Fruit fly (Drosophila melanogaster) whole organism, embryonic: ENCODE measurements around the gene Utx.

Experiments
- Antp ChIP-seq: fragments of 200-800 bp; sonication (Bioruptor generic); optimal IDR thresholded peaks from 3 replicates; lab custom pipeline; 2016; ENCODE audit warnings: missing biosample characterization, missing genetic modification characterization
- CG10462 ChIP-seq: fragments of 200-800 bp; sonication (Bioruptor generic); optimal IDR thresholded peaks from 2 replicates; lab custom pipeline; 2016; ENCODE audit warnings: missing biosample characterization, missing genetic modification characterization
- CG11398 ChIP-seq: fragments of 200-800 bp; sonication (Bioruptor generic); optimal IDR thresholded peaks from 2 replicates; lab custom pipeline; 2016; ENCODE audit warnings: missing biosample characterization, missing genetic modification characterization
- CG12391 ChIP-seq: fragments of 200-800 bp; sonication (Bioruptor generic); optimal IDR thresholded peaks from 3 replicates; lab custom pipeline; 2018; ENCODE audit warnings: missing biosample characterization, mild to moderate bottlenecking, missing genetic modification characterization, moderate library complexity
- CG14710 ChIP-seq: fragments of 200-800 bp; sonication (Bioruptor generic); optimal IDR thresholded peaks from 3 replicates; lab custom pipeline; 2019; ENCODE audit warnings: missing biosample characterization, mild to moderate bottlenecking, missing genetic modification characterization, moderate library complexity
- CG1602 ChIP-seq: fragments of 200-800 bp; sonication (Bioruptor generic); optimal IDR thresholded peaks from 3 replicates; lab custom pipeline; 2016; ENCODE audit warnings: missing biosample characterization, missing genetic modification characterization
- CG1603 ChIP-seq: fragments of 200-800 bp; sonication (Bioruptor generic); optimal IDR thresholded peaks from 2 replicates; lab custom pipeline; 2019; ENCODE audit warnings: missing biosample characterization, mild to moderate bottlenecking, missing genetic modification characterization, moderate library complexity
- CG17359 ChIP-seq: fragments of 200-800 bp; sonication (Bioruptor generic); optimal IDR thresholded peaks from 3 replicates; lab custom pipeline; 2018; ENCODE audit warnings: missing biosample characterization, mild to moderate bottlenecking, missing genetic modification characterization, moderate library complexity
- CG17912 ChIP-seq: fragments of 200-800 bp; sonication (Bioruptor generic); optimal IDR thresholded peaks from 2 replicates; lab custom pipeline; 2018; ENCODE audit warnings: missing biosample characterization, mild to moderate bottlenecking, missing genetic modification characterization
- CG2120 ChIP-seq: fragments of 200-800 bp; sonication (Bioruptor generic); optimal IDR thresholded peaks from 3 replicates; lab custom pipeline; 2016; ENCODE audit warnings: missing biosample characterization, missing genetic modification characterization
- CG31365 ChIP-seq: fragments of 200-800 bp; sonication (Bioruptor generic); optimal IDR thresholded peaks from 2 replicates; lab custom pipeline; 2018; ENCODE audit warnings: missing biosample characterization, mild to moderate bottlenecking, missing genetic modification characterization
- CG4404 ChIP-seq: fragments of 200-800 bp; sonication (Bioruptor generic); IDR thresholded peaks from 2 replicates; pipeline ENCODE4 v1.3.6; 2022; ENCODE audit warnings: missing biosample characterization, missing genetic modification characterization
- CG4424 ChIP-seq: fragments of 200-800 bp; sonication (Bioruptor generic); optimal IDR thresholded peaks from 3 replicates; lab custom pipeline; 2016; ENCODE audit warnings: missing biosample characterization, missing genetic modification characterization
- CG5245 ChIP-seq: fragments of 200-800 bp; sonication (Bioruptor generic); optimal IDR thresholded peaks from 3 replicates; lab custom pipeline; 2016; ENCODE audit warnings: missing biosample characterization, missing genetic modification characterization
- CG8478 ChIP-seq: fragments of >200 bp; optimal IDR thresholded peaks from 2 replicates; lab custom pipeline; 2018
- CG8765 ChIP-seq: fragments of 200-800 bp; sonication (Bioruptor generic); IDR thresholded peaks from 2 replicates; pipeline ENCODE4 v1.3.6; 2022; ENCODE audit warnings: missing biosample characterization, missing genetic modification characterization
- CG9876 ChIP-seq: fragments of 200-800 bp; sonication (Bioruptor generic); optimal IDR thresholded peaks from 2 replicates; lab custom pipeline; 2016; ENCODE audit warnings: missing biosample characterization, missing genetic modification characterization
- CTCF ChIP-seq: fragments of 200-800 bp; sonication (Bioruptor generic); optimal IDR thresholded peaks from 2 replicates; lab custom pipeline; 2017; ENCODE audit warnings: missing biosample characterization, mild to moderate bottlenecking, missing genetic modification characterization, moderate library complexity
- Dbx ChIP-seq: fragments of 200-800 bp; sonication (Bioruptor generic); IDR thresholded peaks from 3 replicates; pipeline ENCODE4 v1.3.6; 2022; ENCODE audit warnings: missing biosample characterization, missing genetic modification characterization
- Dek ChIP-seq: fragments of 200-800 bp; sonication (Bioruptor generic); optimal IDR thresholded peaks from 3 replicates; lab custom pipeline; 2019; ENCODE audit warnings: missing biosample characterization, mild to moderate bottlenecking, missing genetic modification characterization, moderate library complexity
- Dip3 ChIP-seq: fragments of 200-800 bp; sonication (Bioruptor generic); optimal IDR thresholded peaks from 3 replicates; lab custom pipeline; 2016; ENCODE audit warnings: missing biosample characterization, missing genetic modification characterization
- Eip74EF ChIP-seq, 2 experiments: fragments of 200-800 bp in 1 of 2; fragments of >200 bp in 1 of 2; sonication (Bioruptor generic) in 1 of 2; optimal IDR thresholded peaks; 2 replicates each; lab custom pipeline; 2017 to 2019; ENCODE audit warnings: missing biosample characterization in 2 of 2, missing genetic modification characterization in 2 of 2, mild to moderate bottlenecking in 1 of 2, moderate library complexity in 1 of 2
- HLH3B ChIP-seq: fragments of 200-800 bp; sonication (Bioruptor generic); IDR thresholded peaks from 2 replicates; pipeline ENCODE4 v1.3.6; 2022; ENCODE audit warnings: missing biosample characterization, missing genetic modification characterization
- Mad ChIP-seq: fragments of 200-800 bp; sonication (Bioruptor generic); optimal IDR thresholded peaks from 2 replicates; lab custom pipeline; 2016; ENCODE audit warnings: missing biosample characterization, missing genetic modification characterization
- NC2β ChIP-seq: fragments of 200-800 bp; sonication (Bioruptor generic); optimal IDR thresholded peaks from 2 replicates; lab custom pipeline; 2016; ENCODE audit warnings: missing biosample characterization, missing genetic modification characterization
- Ssrp ChIP-seq: fragments of 200-800 bp; sonication (Bioruptor generic); optimal IDR thresholded peaks from 2 replicates; lab custom pipeline; 2018; ENCODE audit warnings: missing biosample characterization, mild to moderate bottlenecking, missing genetic modification characterization, moderate library complexity
- Taf1 ChIP-seq: fragments of 200-800 bp; sonication (Bioruptor generic); IDR thresholded peaks from 2 replicates; pipeline ENCODE4 v1.3.6; 2022; ENCODE audit warnings: missing biosample characterization, missing genetic modification characterization
- Tbp ChIP-seq: fragments of >200 bp; optimal IDR thresholded peaks from 2 replicates; lab custom pipeline; 2018; ENCODE audit warnings: missing biosample characterization, missing genetic modification characterization
- YL-1 ChIP-seq: fragments of 200-800 bp; sonication (Bioruptor generic); optimal IDR thresholded peaks from 3 replicates; lab custom pipeline; 2017; ENCODE audit warnings: missing biosample characterization, mild to moderate bottlenecking, missing genetic modification characterization
- ash1 ChIP-seq: fragments of 200-800 bp; sonication (Bioruptor generic); optimal IDR thresholded peaks from 2 replicates; lab custom pipeline; 2018; ENCODE audit warnings: missing biosample characterization, mild to moderate bottlenecking, missing genetic modification characterization
- cato ChIP-seq: fragments of 200-800 bp; sonication (Bioruptor generic); optimal IDR thresholded peaks from 2 replicates; lab custom pipeline; 2016; ENCODE audit warnings: missing biosample characterization, missing genetic modification characterization, borderline replicate concordance
- caup ChIP-seq: fragments of 200-800 bp; sonication (Bioruptor generic); optimal IDR thresholded peaks from 3 replicates; lab custom pipeline; 2017; ENCODE audit warnings: missing biosample characterization, mild to moderate bottlenecking, missing genetic modification characterization, moderate library complexity; ENCODE audit not compliant: severe bottlenecking
- cg ChIP-seq: fragments of 200-800 bp; sonication (Bioruptor generic); optimal IDR thresholded peaks from 3 replicates; lab custom pipeline; 2019; ENCODE audit warnings: missing biosample characterization, mild to moderate bottlenecking, missing genetic modification characterization, moderate library complexity
- chif ChIP-seq, 2 experiments: fragments of 200-800 bp; sonication (Bioruptor generic); optimal IDR thresholded peaks; 3 replicates each; lab custom pipeline; 2016; ENCODE audit warnings: missing biosample characterization in 2 of 2, missing genetic modification characterization in 2 of 2
- dati ChIP-seq: fragments of 200-800 bp; sonication (Bioruptor generic); IDR thresholded peaks from 2 replicates; pipeline ENCODE4 v1.3.6; 2022; ENCODE audit warnings: missing biosample characterization, missing genetic modification characterization
- disco-r ChIP-seq: fragments of 200-800 bp; sonication (Bioruptor generic); optimal IDR thresholded peaks from 2 replicates; lab custom pipeline; 2016; ENCODE audit warnings: missing biosample characterization, missing genetic modification characterization
- esg ChIP-seq: fragments of 200-800 bp; sonication (Bioruptor generic); conservative IDR thresholded peaks from 2 replicates; pipeline ENCODE4 v1.3.6; 2022; ENCODE audit warnings: missing biosample characterization, missing genetic modification characterization
- eve ChIP-seq, 2 experiments: fragments of >200 bp; optimal IDR thresholded peaks; 2 replicates each; lab custom pipeline; 2017; ENCODE audit warnings: missing biosample characterization in 2 of 2, missing genetic modification characterization in 2 of 2
- hkb ChIP-seq, 2 experiments: fragments of 200-800 bp in 1 of 2; fragments of >200 bp in 1 of 2; sonication (Bioruptor generic) in 1 of 2; IDR thresholded peaks in 1 of 2; optimal IDR thresholded peaks in 1 of 2; 2 replicates each; pipeline versions ENCODE4 v1.3.6 to Lab custom; 2017 to 2022; ENCODE audit warnings: missing biosample characterization in 1 of 2, missing genetic modification characterization in 1 of 2
- insv ChIP-seq, 2 experiments: fragments of 200-800 bp; sonication (Bioruptor generic); optimal IDR thresholded peaks; 3 replicates each; lab custom pipeline; 2016 to 2018; ENCODE audit warnings: missing biosample characterization in 2 of 2, missing genetic modification characterization in 2 of 2
- inv ChIP-seq: fragments of 200-800 bp; sonication (Bioruptor generic); IDR thresholded peaks from 2 replicates; pipeline ENCODE4 v1.3.6; 2022; ENCODE audit warnings: missing biosample characterization, missing genetic modification characterization; ENCODE audit not compliant: partially characterized antibody
- klu ChIP-seq: fragments of 200-800 bp; sonication (Bioruptor generic); IDR thresholded peaks from 2 replicates; pipeline ENCODE4 v1.3.6; 2022; ENCODE audit warnings: missing biosample characterization, missing genetic modification characterization
- nom ChIP-seq: fragments of 200-800 bp; sonication (Bioruptor generic); optimal IDR thresholded peaks from 2 replicates; lab custom pipeline; 2017; ENCODE audit warnings: missing biosample characterization, missing genetic modification characterization, mild to moderate bottlenecking, moderate library complexity, missing genetic modification reagents
- otp ChIP-seq: fragments of 200-800 bp; sonication (Bioruptor generic); IDR thresholded peaks from 3 replicates; pipeline ENCODE4, ENCODE4 v1.3.6; 2022; ENCODE audit warnings: missing biosample characterization, missing genetic modification characterization
- ranshi ChIP-seq: fragments of 200-800 bp; sonication (Bioruptor generic); IDR thresholded peaks from 2 replicates; pipeline ENCODE4 v1.3.6; 2022; ENCODE audit warnings: missing biosample characterization, missing genetic modification characterization
- ro ChIP-seq: fragments of 200-800 bp; sonication (Bioruptor generic); IDR thresholded peaks from 2 replicates; pipeline ENCODE4 v1.3.6; 2022; ENCODE audit warnings: missing biosample characterization, missing genetic modification characterization
- sens ChIP-seq: fragments of 200-800 bp; sonication (Bioruptor generic); peaks from one replicate; lab custom pipeline; 2016; ENCODE audit warnings: missing biosample characterization, missing genetic modification characterization
- sisA ChIP-seq: fragments of 200-800 bp; sonication (Bioruptor generic); IDR thresholded peaks from 2 replicates; pipeline ENCODE4 v1.3.6; 2022; ENCODE audit warnings: missing biosample characterization, missing genetic modification characterization
- ssp ChIP-seq: fragments of 200-800 bp; sonication (Bioruptor generic); IDR thresholded peaks from 2 replicates; pipeline ENCODE4 v1.3.6; 2022; ENCODE audit warnings: missing biosample characterization, missing genetic modification characterization
- stwl ChIP-seq: fragments of 200-800 bp; sonication (Bioruptor generic); optimal IDR thresholded peaks from 3 replicates; lab custom pipeline; 2018; ENCODE audit warnings: missing biosample characterization, mild to moderate bottlenecking, missing genetic modification characterization, moderate library complexity
- usp ChIP-seq: fragments of >200 bp; optimal IDR thresholded peaks from 2 replicates; lab custom pipeline; 2017; ENCODE audit warnings: missing biosample characterization, missing genetic modification characterization
- wdn ChIP-seq: fragments of 200-800 bp; sonication (Bioruptor generic); IDR thresholded peaks from 2 replicates; pipeline ENCODE4 v1.3.6; 2022; ENCODE audit warnings: missing biosample characterization, missing genetic modification characterization
- wek ChIP-seq: fragments of 200-800 bp; sonication (Bioruptor generic); optimal IDR thresholded peaks from 3 replicates; lab custom pipeline; 2018; ENCODE audit warnings: missing biosample characterization, mild to moderate bottlenecking, missing genetic modification characterization, moderate library complexity

Utx gene

dm6 chr2L:10303786-10304185 lies 25.2 kb upstream of the Utx start, which contains the start of gene nmd (continued):
- TF ChIP-seq hkb (optimal IDR thresholded peaks at IDR 0.05; lab: Kevin White, UChicago) = no peak
- no peak for TF ChIP-seq hkb (GFP tag; IDR thresholded peaks at IDR 0.05; lab: Robert Waterston, UW)
- no peak for TF ChIP-seq CG8765 (GFP tag; lab: Robert Waterston, UW)
- TF ChIP-seq CG12391 (tag; lab: Kevin White, UChicago) = peak; percentile 46
- TF ChIP-seq Ssrp (tag; lab: Kevin White, UChicago) = no peak
- TF ChIP-seq nom = peak; percentile 24
- TF ChIP-seq CG4404 = no peak
- no peak for TF ChIP-seq Taf1 (GFP tag; lab: Robert Waterston, UW)
- no peak for TF ChIP-seq CG4424 (GFP tag; lab: Kevin White, UChicago)
- TF ChIP-seq usp (GFP tag; lab: Kevin White, UChicago) = no peak
- TF ChIP-seq Tbp (GFP tag; lab: Kevin White, UChicago) = no peak
- peak; percentile 64 for TF ChIP-seq YL-1
- TF ChIP-seq CG10462 (GFP tag; lab: Kevin White, UChicago) = no peak
- TF ChIP-seq CG8478 (lab: Kevin White, UChicago) = no peak
- no peak for TF ChIP-seq cato (GFP tag; lab: Kevin White, UChicago)
- TF ChIP-seq CG1603 (tag; lab: Kevin White, UChicago) = peak; percentile 63
- peak; percentile 4 for TF ChIP-seq cg (GFP tag; lab: Kevin White, UChicago)
- no peak for TF ChIP-seq CG11398 (GFP tag; lab: Kevin White, UChicago)
- TF ChIP-seq Eip74EF (GFP tag; optimal IDR thresholded peaks at IDR 0.05; lab: Kevin White, UChicago) = no peak
- TF ChIP-seq CTCF = no peak
- TF ChIP-seq insv (GFP tag; optimal IDR thresholded peaks at IDR 0.05; lab: Kevin White, UChicago) = no peak
- no peak for TF ChIP-seq wdn (GFP tag; lab: Robert Waterston, UW)
- no peak for TF ChIP-seq Dbx
- no peak for TF ChIP-seq eve (GFP tag; optimal IDR thresholded peaks at IDR 0.05; lab: Kevin White, UChicago)
- peak; percentile 42 for TF ChIP-seq CG14710 (tag; lab: Kevin White, UChicago)
- TF ChIP-seq ro = no peak
- no peak for TF ChIP-seq CG9876
- no peak for TF ChIP-seq sens (GFP tag; lab: Kevin White, UChicago)
- peak; percentile 33 for TF ChIP-seq CG2120
- no peak for TF ChIP-seq CG5245 (GFP tag; lab: Kevin White, UChicago)
- TF ChIP-seq wek (GFP tag; lab: Kevin White, UChicago) = no peak
- TF ChIP-seq sisA (GFP tag; lab: Robert Waterston, UW) = no peak
- TF ChIP-seq ash1 (GFP tag; lab: Kevin White, UChicago) = no peak
- TF ChIP-seq ranshi (GFP tag; lab: Robert Waterston, UW) = no peak
- TF ChIP-seq CG1602 (GFP tag; lab: Kevin White, UChicago) = no peak
- TF ChIP-seq otp (GFP tag; lab: Robert Waterston, UW) = no peak
- no peak for TF ChIP-seq esg
- TF ChIP-seq Mad (GFP tag; lab: Kevin White, UChicago) = no peak
- peak; percentile 16 for TF ChIP-seq NC2β (GFP tag; lab: Kevin White, UChicago)
- TF ChIP-seq klu = no peak
- TF ChIP-seq CG31365 (tag; lab: Kevin White, UChicago) = no peak
- no peak for TF ChIP-seq caup (GFP tag; lab: Kevin White, UChicago)
- TF ChIP-seq stwl (tag; lab: Kevin White, UChicago) = peak; percentile 90
- TF ChIP-seq Antp (GFP tag; lab: Kevin White, UChicago) = no peak
- no peak for TF ChIP-seq dati (GFP tag; lab: Robert Waterston, UW)
- TF ChIP-seq chif (GFP tag; optimal IDR thresholded peaks at IDR 0.05; lab: Kevin White, UChicago) = peak in 1 of 2 experiments; percentile 3
- no peak for TF ChIP-seq CG17912
- TF ChIP-seq disco-r (GFP tag; lab: Kevin White, UChicago) = no peak
- peak; percentile 48 for TF ChIP-seq Dek (tag; lab: Kevin White, UChicago)
- TF ChIP-seq CG17359 (tag; lab: Kevin White, UChicago) = no peak
- TF ChIP-seq inv (GFP tag; lab: Robert Waterston, UW) = no peak
- TF ChIP-seq Dip3 (GFP tag; lab: Kevin White, UChicago) = no peak
- TF ChIP-seq ssp (GFP tag; lab: Robert Waterston, UW) = no peak
- TF ChIP-seq HLH3B = no peak
